Worm (Caenorhabditis elegans): ENCODE data around the gene faah-1.

The faah-1 gene

ce11 chrIV:8188421-8189112 lies 29.4 kb downstream of the faah-1 start (continued):
- TF ChIP-seq cebp-1 (GFP tag; IDR thresholded peaks at IDR 0.05), result no peak
- TF ChIP-seq cebp-1 (tag; optimal IDR thresholded peaks at IDR 0.05), result peak; percentile 21
- no peak for TF ChIP-seq cebp-2 (GFP tag; IDR thresholded peaks at IDR 0.05)
- TF ChIP-seq egl-44 (GFP tag; IDR thresholded peaks at IDR 0.05), result no peak
- no peak for TF ChIP-seq F37B4.10 (GFP tag; IDR thresholded peaks at IDR 0.05)
- no peak for TF ChIP-seq akir-1 (GFP tag; optimal IDR thresholded peaks at IDR 0.05)
- no peak for TF ChIP-seq hlh-26 (GFP tag; conservative IDR thresholded peaks at IDR 0.05)
- no peak for TF ChIP-seq madf-8 (GFP tag; conservative IDR thresholded peaks at IDR 0.05)
- peak; percentile 4 for TF ChIP-seq tlf-1 (GFP tag; optimal IDR thresholded peaks at IDR 0.05)
- TF ChIP-seq madf-3 (GFP tag; IDR thresholded peaks at IDR 0.05), result no peak
- TF ChIP-seq lsl-1 (GFP tag; optimal IDR thresholded peaks at IDR 0.05), result peak; percentile 4
- TF ChIP-seq attf-5 (GFP tag; optimal IDR thresholded peaks at IDR 0.05), result peak; percentile 1
- no peak for TF ChIP-seq sdz-38 (tag; optimal IDR thresholded peaks at IDR 0.05)
- TF ChIP-seq zfh-2 (GFP tag; conservative IDR thresholded peaks at IDR 0.05), result no peak

ce11 chrIV:8189667-8190066 lies 30.5 kb downstream of the faah-1 start:
- no peak for TF ChIP-seq ekl-4 (GFP tag; IDR thresholded peaks at IDR 0.05)
- TF ChIP-seq egrh-3 (GFP tag; IDR thresholded peaks at IDR 0.05), result peak; percentile 83; the same call in 1 of the 2 replicates
- TF ChIP-seq ztf-25 (GFP tag; IDR thresholded peaks at IDR 0.05), result 0 out of 2 replicates have a peak, but pooled peaks have one; percentile 5
- TF ChIP-seq zfh-2 (GFP tag; conservative IDR thresholded peaks at IDR 0.05), result peak; percentile 87
- TF ChIP-seq sptf-2 (GFP tag; optimal IDR thresholded peaks at IDR 0.05), result no peak
- no peak for TF ChIP-seq ztf-26 (tag; optimal IDR thresholded peaks at IDR 0.05)
- TF ChIP-seq mcd-1 (GFP tag; IDR thresholded peaks at IDR 0.05), result 0 out of 2 replicates have a peak, but pooled peaks have one; percentile 27
- TF ChIP-seq ccch-3 (GFP tag; optimal IDR thresholded peaks at IDR 0.05), result no peak
- no peak for TF ChIP-seq nfyb-1 (GFP tag; IDR thresholded peaks at IDR 0.05)
- TF ChIP-seq Y56A3A.18 (GFP tag; IDR thresholded peaks at IDR 0.05), result no peak
- no peak for TF ChIP-seq pbrm-1 (GFP tag; IDR thresholded peaks at IDR 0.05)
- no peak for TF ChIP-seq ZK185.1 (tag; optimal IDR thresholded peaks at IDR 0.05; ENCODE audit: poor library complexity, severe bottlenecking)

ce11 chrIV:8192878-8193277 lies 33.7 kb downstream of the faah-1 start:
- TF ChIP-seq F55B11.4 (tag; optimal IDR thresholded peaks at IDR 0.05; ENCODE audit: borderline replicate concordance, insufficient read depth), result no peak
- TF ChIP-seq zfh-2 (GFP tag; conservative IDR thresholded peaks at IDR 0.05), result peak; percentile 70
- TF ChIP-seq hlh-26 (GFP tag; conservative IDR thresholded peaks at IDR 0.05), result no peak

- no peak for TF ChIP-seq ZK185.1 (tag; optimal IDR thresholded peaks at IDR 0.05; ENCODE audit: poor library complexity, severe bottlenecking)
- no peak for TF ChIP-seq sea-2 (GFP tag; IDR thresholded peaks at IDR 0.05)
- TF ChIP-seq C17E4.6 (GFP tag; IDR thresholded peaks at IDR 0.05), result no peak
- no peak for TF ChIP-seq akir-1 (GFP tag; optimal IDR thresholded peaks at IDR 0.05)
- TF ChIP-seq F10E7.11 (tag; optimal IDR thresholded peaks at IDR 0.05), result no peak
- TF ChIP-seq F33H1.4 (GFP tag; IDR thresholded peaks at IDR 0.05), result no peak
- TF ChIP-seq K12H6.12 (tag; optimal IDR thresholded peaks at IDR 0.05), result no peak
- TF ChIP-seq F37B4.10 (GFP tag; IDR thresholded peaks at IDR 0.05), result no peak
- no peak for TF ChIP-seq madf-10 (tag; optimal IDR thresholded peaks at IDR 0.05)
- no peak for TF ChIP-seq attf-3 (GFP tag; conservative IDR thresholded peaks at IDR 0.05)
- TF ChIP-seq egl-18 (GFP tag; IDR thresholded peaks at IDR 0.05), result no peak
- no peak for TF ChIP-seq Y56A3A.18 (GFP tag; IDR thresholded peaks at IDR 0.05)
- no peak for TF ChIP-seq Y67H2A.10 (GFP tag; conservative IDR thresholded peaks at IDR 0.05)
Observed at ce11 chrIV:8198851-8199250, 39.7 kb downstream of the faah-1 start, which contains the start of gene wsp-1. TSS of gene wsp-1 (minus strand) at chrIV:8198951.

Data from whole organism, young adult.